Worm (Caenorhabditis elegans): ENCODE measurements around the gene dhs-6.

ce11 chrII:5607756-5608155 is 11.4 kb downstream of the dhs-6 start, which contains the start of gene C17G10.7:
- TF ChIP-seq sdc-2 (tag; optimal IDR thresholded peaks at IDR 0.05) = no peak
- no peak for TF ChIP-seq dmd-4 (tag; optimal IDR thresholded peaks at IDR 0.05; ENCODE audit: borderline replicate concordance)
- TF ChIP-seq ttx-3 (tag; optimal IDR thresholded peaks at IDR 0.05) = no peak
- TF ChIP-seq nhr-11 (tag; optimal IDR thresholded peaks at IDR 0.05) = no peak
- no peak for TF ChIP-seq rnt-1 (tag; optimal IDR thresholded peaks at IDR 0.05)
- no peak for TF ChIP-seq pros-1 (tag; optimal IDR thresholded peaks at IDR 0.05)
- no peak for TF ChIP-seq pag-3 (tag; optimal IDR thresholded peaks at IDR 0.05; ENCODE audit: borderline replicate concordance)
- no peak for TF ChIP-seq che-1 (tag; optimal IDR thresholded peaks at IDR 0.05)
- no peak for TF ChIP-seq unc-3 (GFP tag; conservative IDR thresholded peaks at IDR 0.05)
- no peak for TF ChIP-seq unc-3 (tag; optimal IDR thresholded peaks at IDR 0.05)
- TF ChIP-seq tbx-2 (tag; optimal IDR thresholded peaks at IDR 0.05) = no peak

All from whole organism, late embryonic.